Fruit fly (Drosophila melanogaster): ENCODE measurements around the gene Ccp84Aa.

DNA sequence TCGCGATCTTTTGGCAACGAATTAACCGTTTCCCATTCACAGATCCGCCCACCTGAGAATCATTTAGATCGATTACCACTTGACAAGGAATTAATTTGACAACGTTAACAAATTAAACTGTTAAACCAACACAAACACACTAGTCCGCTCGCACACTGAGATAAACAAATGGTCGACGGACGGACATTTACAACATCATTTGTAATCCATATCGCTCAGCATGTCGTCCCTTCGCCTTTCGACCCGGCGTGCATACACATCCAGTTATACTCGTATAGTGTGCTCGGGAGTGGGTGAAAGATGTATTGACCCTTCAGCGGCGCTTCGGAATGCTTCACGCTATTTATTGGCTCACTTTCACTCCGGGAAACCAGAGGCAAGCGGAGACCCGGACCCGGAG is 31.8 kb downstream of the Ccp84Aa start:
- TF ChIP-seq h (optimal IDR thresholded peaks at IDR 0.05) (no peak), psq (optimal IDR thresholded peaks at IDR 0.05) (no peak)

Measured in Kc167 (cell line).